Worm (Caenorhabditis elegans) whole organism, early embryonic: ENCODE data around the gene F42E8.1.

ENCODE experiments used
- B0310.2 ChIP-seq: sonication (generic microtip); optimal IDR thresholded peaks from 2 replicates; lab custom pipeline; 2016; ENCODE audit warnings: mild to moderate bottlenecking, missing genetic modification characterization, missing compliant biosample characterization
- F13C5.2 ChIP-seq: sonication (generic microtip); optimal IDR thresholded peaks from 2 replicates; lab custom pipeline; 2017; ENCODE audit warnings: mild to moderate bottlenecking, missing genetic modification characterization, inconsistent platforms, missing compliant biosample characterization
- aly-1 ChIP-seq: sonication (generic microtip); optimal IDR thresholded peaks from 2 replicates; lab custom pipeline; 2016; ENCODE audit warnings: missing genetic modification characterization, missing compliant biosample characterization
- ama-1 ChIP-seq: fragments of 150-350 bp; optimal IDR thresholded peaks from 2 replicates; lab custom pipeline; 2014
- ceh-13 ChIP-seq: fragments of 200-800 bp; sonication (Bioruptor generic); optimal IDR thresholded peaks from 2 replicates; lab custom pipeline; 2018; ENCODE audit warnings: mild to moderate bottlenecking, missing genetic modification characterization, missing compliant biosample characterization
- ceh-36 ChIP-seq: sonication (generic microtip); optimal IDR thresholded peaks from 2 replicates; lab custom pipeline; 2016; ENCODE audit warnings: missing genetic modification characterization, inconsistent platforms, missing compliant biosample characterization
- ets-7 ChIP-seq: sonication (generic microtip); optimal IDR thresholded peaks from 2 replicates; lab custom pipeline; 2016; ENCODE audit warnings: missing genotype, missing genetic modification characterization, missing compliant biosample characterization
- flt-1 ChIP-seq: fragments of 200-800 bp; sonication (Bioruptor generic); IDR thresholded peaks from 2 replicates; pipeline ENCODE4 v1.3.6; 2022; ENCODE audit warnings: missing genetic modification characterization, missing compliant biosample characterization
- hmbx-1 ChIP-seq: sonication (generic microtip); optimal IDR thresholded peaks from 2 replicates; lab custom pipeline; 2016; ENCODE audit warnings: mild to moderate bottlenecking, missing genetic modification characterization, missing compliant biosample characterization
- hmg-4 ChIP-seq: fragments of 200-800 bp; sonication (Bioruptor generic); optimal IDR thresholded peaks from 2 replicates; lab custom pipeline; 2018; ENCODE audit warnings: mild to moderate bottlenecking, missing genetic modification characterization, missing compliant biosample characterization
- hnd-1 ChIP-seq: sonication (generic microtip); optimal IDR thresholded peaks from 2 replicates; lab custom pipeline; 2016; ENCODE audit warnings: missing genetic modification characterization, missing compliant biosample characterization
- pes-1 ChIP-seq: fragments of 200-800 bp; sonication (Bioruptor generic); IDR thresholded peaks from 2 replicates; pipeline ENCODE4 v1.3.6; 2022; ENCODE audit warnings: missing genetic modification reagents, missing genetic modification characterization, missing compliant biosample characterization
- scrt-1 ChIP-seq: fragments of 200-800 bp; sonication (Bioruptor generic); IDR thresholded peaks from 2 replicates; pipeline ENCODE4 v1.3.6; 2022; ENCODE audit warnings: missing genetic modification characterization, missing compliant biosample characterization
- sea-1 ChIP-seq: fragments of 200-800 bp; sonication (Bioruptor generic); conservative IDR thresholded peaks from 2 replicates; pipeline ENCODE4 v1.3.6; 2022; ENCODE audit warnings: missing genetic modification characterization, missing compliant biosample characterization
- tbx-11 ChIP-seq: fragments of 200-800 bp; sonication (Bioruptor generic); IDR thresholded peaks from 2 replicates; pipeline ENCODE4 v1.3.6; 2022; ENCODE audit warnings: missing genetic modification characterization, missing compliant biosample characterization
- tbx-37 ChIP-seq: fragments of 200-800 bp; sonication (Bioruptor generic); conservative IDR thresholded peaks from 2 replicates; pipeline ENCODE4 v1.3.6; 2022; ENCODE audit warnings: missing genetic modification reagents, missing genetic modification characterization, missing compliant biosample characterization
- tra-4 ChIP-seq: sonication (generic microtip); optimal IDR thresholded peaks from 2 replicates; lab custom pipeline; 2017; ENCODE audit warnings: missing genetic modification characterization, missing compliant biosample characterization

The F42E8.1 gene

ce11 chrV:13047574-13048030 is 14.3 kb upstream of the F42E8.1 start, which contains the start of gene W07G4.5:
Gene W07G4.5, plus strand, starts transcription at chrV:13047980.
- no peak for TF ChIP-seq F13C5.2
- no peak for TF ChIP-seq ets-7 (tag; lab: Kevin White, UChicago)
- TF ChIP-seq B0310.2 = no peak
- no peak for TF ChIP-seq tra-4
- TF ChIP-seq hmbx-1 = no peak
- no peak for TF ChIP-seq tbx-37

- TF ChIP-seq ceh-36 (tag; lab: Kevin White, UChicago) (no peak), ets-7 (tag; lab: Kevin White, UChicago) (no peak), F13C5.2 (no peak), aly-1 (no peak), sea-1 (GFP tag; lab: Robert Waterston, UW) (no peak), hmg-4 (GFP tag; lab: Kevin White, UChicago) (no peak), scrt-1 (GFP tag; lab: Robert Waterston, UW) (no peak), hmbx-1 (no peak), B0310.2 (no peak), pes-1 (GFP tag; lab: Robert Waterston, UW) (no peak)
Measured at ce11 chrV:13049149-13049610, 12.8 kb upstream of the F42E8.1 start, which contains the start of gene W07G4.8. Gene W07G4.8, minus strand, starts transcription at chrV:13049560.

ce11 chrV:13053635-13054034 is 8.3 kb upstream of the F42E8.1 start, which contains the start of gene srr-1:
Gene srr-1, minus strand, starts transcription at chrV:13053735.
- TF ChIP-seq ets-7 (tag; lab: Kevin White, UChicago) (no peak), hmbx-1 (no peak), sea-1 (GFP tag; lab: Robert Waterston, UW) (no peak), aly-1 (no peak), ama-1 (no peak), F13C5.2 (no peak), hnd-1 (tag; lab: Kevin White, UChicago) (no peak), pes-1 (GFP tag; lab: Robert Waterston, UW) (no peak), ceh-13 (GFP tag; lab: Kevin White, UChicago) (no peak)

ce11 chrV:13063402-13063801 is 1.5 kb downstream of the F42E8.1 start:
- no peak for TF ChIP-seq tbx-37
- TF ChIP-seq tbx-11 (GFP tag; lab: Robert Waterston, UW) = no peak
- no peak for TF ChIP-seq B0310.2
- TF ChIP-seq sea-1 (GFP tag; lab: Robert Waterston, UW) = no peak

- TF ChIP-seq tra-4 = no peak
- no peak for TF ChIP-seq hmbx-1
- no peak for TF ChIP-seq ceh-36 (tag; lab: Kevin White, UChicago)
- TF ChIP-seq tbx-11 (GFP tag; lab: Robert Waterston, UW) = no peak
- no peak for TF ChIP-seq F13C5.2
- no peak for TF ChIP-seq tbx-37
- TF ChIP-seq sea-1 (GFP tag; lab: Robert Waterston, UW) = no peak
- TF ChIP-seq pes-1 (GFP tag; lab: Robert Waterston, UW) = no peak
- no peak for TF ChIP-seq ceh-13 (GFP tag; lab: Kevin White, UChicago)
- TF ChIP-seq ets-7 (tag; lab: Kevin White, UChicago) = no peak
- TF ChIP-seq hmg-4 (GFP tag; lab: Kevin White, UChicago) = no peak
- no peak for TF ChIP-seq scrt-1 (GFP tag; lab: Robert Waterston, UW)
- TF ChIP-seq hnd-1 (tag; lab: Kevin White, UChicago) = no peak
- no peak for TF ChIP-seq B0310.2
- no peak for TF ChIP-seq flt-1
Measured at ce11 chrV:13064164-13064563, 2.2 kb downstream of the F42E8.1 start.

ce11 chrV:13070278-13070677 is 8.3 kb downstream of the F42E8.1 start:
- TF ChIP-seq scrt-1 (GFP tag; lab: Robert Waterston, UW) (no peak), hmg-4 (GFP tag; lab: Kevin White, UChicago) (no peak), tbx-11 (GFP tag; lab: Robert Waterston, UW) (no peak), B0310.2 (no peak), hmbx-1 (no peak), ama-1 (no peak), F13C5.2 (no peak), flt-1 (no peak), tbx-37 (no peak), aly-1 (no peak), ets-7 (tag; lab: Kevin White, UChicago) (no peak), sea-1 (GFP tag; lab: Robert Waterston, UW) (no peak), ceh-36 (tag; lab: Kevin White, UChicago) (no peak), ceh-13 (GFP tag; lab: Kevin White, UChicago) (no peak), hnd-1 (tag; lab: Kevin White, UChicago) (no peak), tra-4 (no peak), pes-1 (GFP tag; lab: Robert Waterston, UW) (no peak)

- TF ChIP-seq flt-1 (no peak), tra-4 (no peak), hmg-4 (GFP tag; lab: Kevin White, UChicago) (no peak), tbx-37 (no peak), hmbx-1 (no peak), ceh-13 (GFP tag; lab: Kevin White, UChicago) (no peak), pes-1 (GFP tag; lab: Robert Waterston, UW) (no peak), ets-7 (tag; lab: Kevin White, UChicago) (no peak), scrt-1 (GFP tag; lab: Robert Waterston, UW) (no peak), F13C5.2 (no peak), aly-1 (no peak), hnd-1 (tag; lab: Kevin White, UChicago) (no peak), sea-1 (GFP tag; lab: Robert Waterston, UW) (no peak), tbx-11 (GFP tag; lab: Robert Waterston, UW) (no peak), ama-1 (no peak)
Measured at ce11 chrV:13071052-13071451, 9.1 kb downstream of the F42E8.1 start, which contains the start of gene C34B4.3. Gene C34B4.3, minus strand, starts transcription at chrV:13071152.

- TF ChIP-seq hnd-1 (tag; lab: Kevin White, UChicago) = no peak
- TF ChIP-seq sea-1 (GFP tag; lab: Robert Waterston, UW) = no peak
- TF ChIP-seq ets-7 (tag; lab: Kevin White, UChicago) = no peak
- no peak for TF ChIP-seq hmg-4 (GFP tag; lab: Kevin White, UChicago)
- TF ChIP-seq F13C5.2 = no peak
- TF ChIP-seq pes-1 (GFP tag; lab: Robert Waterston, UW) = no peak
- TF ChIP-seq hmbx-1 = no peak
- no peak for TF ChIP-seq tra-4
- TF ChIP-seq ama-1 = no peak
- TF ChIP-seq ceh-36 (tag; lab: Kevin White, UChicago) = no peak
- TF ChIP-seq flt-1 = no peak
- TF ChIP-seq tbx-11 (GFP tag; lab: Robert Waterston, UW) = no peak
- TF ChIP-seq aly-1 = no peak
- TF ChIP-seq B0310.2 = no peak
- TF ChIP-seq tbx-37 = no peak
- no peak for TF ChIP-seq ceh-13 (GFP tag; lab: Kevin White, UChicago)
- no peak for TF ChIP-seq scrt-1 (GFP tag; lab: Robert Waterston, UW)
Measured at ce11 chrV:13073145-13073544, 11.2 kb downstream of the F42E8.1 start.
